Worm (Caenorhabditis elegans): Measurements from ENCODE around the gene srh-185.

ce11 chrV:3086260-3086659, 20.2 kb downstream of the srh-185 start, which contains the start of gene srt-8:
- TF ChIP-seq T22C8.4 (GFP tag; IDR thresholded peaks at IDR 0.05): no peak
- no peak for TF ChIP-seq cog-1 (tag; optimal IDR thresholded peaks at IDR 0.05)
- no peak for TF ChIP-seq flt-1 (GFP tag; IDR thresholded peaks at IDR 0.05)
- TF ChIP-seq med-1 (GFP tag; optimal IDR thresholded peaks at IDR 0.05; ENCODE audit: insufficient read depth): no peak
- TF ChIP-seq ref-1 (GFP tag; conservative IDR thresholded peaks at IDR 0.05): no peak
- TF ChIP-seq ztf-23 (GFP tag; IDR thresholded peaks at IDR 0.05): no peak
- TF ChIP-seq ztf-29 (GFP tag; IDR thresholded peaks at IDR 0.05): no peak
- no peak for TF ChIP-seq klf-2 (GFP tag; conservative IDR thresholded peaks at IDR 0.05)
- no peak for TF ChIP-seq tab-1 (GFP tag; IDR thresholded peaks at IDR 0.05)

All from whole organism, midembryonic.